Fruit fly (Drosophila melanogaster) whole organism, embryonic: ENCODE results near the gene CG10874.

Experiments used
- Bteb2 ChIP-seq: fragments of 200-800 bp; sonication (Bioruptor generic); optimal IDR thresholded peaks from 2 replicates; lab custom pipeline; 2016; ENCODE audit warnings: missing biosample characterization, missing genetic modification characterization
- CG10431 ChIP-seq: fragments of 200-800 bp; sonication (Bioruptor generic); optimal IDR thresholded peaks from 3 replicates; lab custom pipeline; 2018; ENCODE audit warnings: missing biosample characterization, mild to moderate bottlenecking, missing genetic modification characterization
- CG10462 ChIP-seq: fragments of 200-800 bp; sonication (Bioruptor generic); optimal IDR thresholded peaks from 2 replicates; lab custom pipeline; 2016; ENCODE audit warnings: missing biosample characterization, missing genetic modification characterization
- CG11085 ChIP-seq: fragments of 200-800 bp; sonication (Bioruptor generic); IDR thresholded peaks from 2 replicates; pipeline ENCODE4 v1.3.6; 2022; ENCODE audit warnings: missing biosample characterization, missing genetic modification characterization
- CG11398 ChIP-seq: fragments of 200-800 bp; sonication (Bioruptor generic); optimal IDR thresholded peaks from 2 replicates; lab custom pipeline; 2016; ENCODE audit warnings: missing biosample characterization, missing genetic modification characterization
- CG11695 ChIP-seq: fragments of 200-800 bp; sonication (Bioruptor generic); IDR thresholded peaks from 3 replicates; pipeline ENCODE4 v1.3.6; 2022; ENCODE audit warnings: missing biosample characterization, missing genetic modification characterization
- CG12299 ChIP-seq: fragments of 200-800 bp; sonication (Bioruptor generic); optimal IDR thresholded peaks from 2 replicates; lab custom pipeline; 2018; ENCODE audit warnings: missing biosample characterization, mild to moderate bottlenecking, missing genetic modification characterization
- CG15514 ChIP-seq: fragments of 200-800 bp; sonication (Bioruptor generic); optimal IDR thresholded peaks from 3 replicates; lab custom pipeline; 2017; ENCODE audit warnings: missing biosample characterization, missing genetic modification characterization, mild to moderate bottlenecking, moderate library complexity, missing genetic modification reagents
- CG17328 ChIP-seq: fragments of 200-800 bp; sonication (Bioruptor generic); IDR thresholded peaks from 2 replicates; pipeline ENCODE4 v1.3.6; 2022; ENCODE audit warnings: missing biosample characterization, missing genetic modification characterization
- CG2712 ChIP-seq: fragments of 200-800 bp; optimal IDR thresholded peaks from 3 replicates; lab custom pipeline; 2019; ENCODE audit warnings: missing biosample characterization, mild to moderate bottlenecking, missing genetic modification characterization, moderate library complexity
- CG30020 ChIP-seq: fragments of 200-800 bp; optimal IDR thresholded peaks from 2 replicates; lab custom pipeline; 2019; ENCODE audit warnings: missing biosample characterization, mild to moderate bottlenecking, missing genetic modification characterization, moderate library complexity
- CG30431 ChIP-seq: fragments of 200-800 bp; sonication (Bioruptor generic); optimal IDR thresholded peaks from 2 replicates; lab custom pipeline; 2017; ENCODE audit warnings: missing biosample characterization, missing genetic modification characterization
- CG31365 ChIP-seq: fragments of 200-800 bp; sonication (Bioruptor generic); optimal IDR thresholded peaks from 2 replicates; lab custom pipeline; 2018; ENCODE audit warnings: missing biosample characterization, mild to moderate bottlenecking, missing genetic modification characterization
- CG33213 ChIP-seq: fragments of 200-800 bp; sonication (Bioruptor generic); optimal IDR thresholded peaks from 3 replicates; lab custom pipeline; 2016; ENCODE audit warnings: missing biosample characterization, missing genetic modification characterization
- CG5245 ChIP-seq: fragments of 200-800 bp; sonication (Bioruptor generic); optimal IDR thresholded peaks from 3 replicates; lab custom pipeline; 2016; ENCODE audit warnings: missing biosample characterization, missing genetic modification characterization
- CG6854 ChIP-seq: fragments of 200-800 bp; sonication (Bioruptor generic); optimal IDR thresholded peaks from 3 replicates; lab custom pipeline; 2017; ENCODE audit warnings: missing biosample characterization, mild to moderate bottlenecking, missing genetic modification characterization
- CG7963 ChIP-seq: fragments of 200-800 bp; sonication (Bioruptor generic); IDR thresholded peaks from 3 replicates; pipeline ENCODE4 v1.3.6; 2022; ENCODE audit warnings: missing biosample characterization, missing genetic modification characterization; ENCODE audit not compliant: partially characterized antibody
- CG7987 ChIP-seq: fragments of 200-800 bp; sonication (Bioruptor generic); optimal IDR thresholded peaks from 2 replicates; lab custom pipeline; 2018; ENCODE audit warnings: missing biosample characterization, mild to moderate bottlenecking, missing genetic modification characterization, moderate library complexity
- CG8290 ChIP-seq, 3 experiments: fragments of 200-800 bp; sonication (Bioruptor generic); optimal IDR thresholded peaks; 2 replicates each; lab custom pipeline; 2016 to 2019; ENCODE audit warnings: missing biosample characterization in 3 of 3, missing genetic modification characterization in 3 of 3, mild to moderate bottlenecking in 2 of 3, moderate library complexity in 1 of 3
- CG8388 ChIP-seq: fragments of 200-800 bp; sonication (Bioruptor generic); optimal IDR thresholded peaks from 2 replicates; lab custom pipeline; 2019; ENCODE audit warnings: missing biosample characterization, mild to moderate bottlenecking, missing genetic modification characterization, moderate library complexity
- CG9817 ChIP-seq: fragments of 200-800 bp; sonication (Bioruptor generic); optimal IDR thresholded peaks from 2 replicates; lab custom pipeline; 2018; ENCODE audit warnings: missing biosample characterization, mild to moderate bottlenecking, missing genetic modification characterization, moderate library complexity
- E2f2 ChIP-seq: fragments of 200-800 bp; sonication (Bioruptor generic); IDR thresholded peaks from 2 replicates; pipeline ENCODE4 v1.3.6; 2022; ENCODE audit warnings: missing biosample characterization, missing genetic modification characterization
- Elba2 ChIP-seq: fragments of 200-800 bp; sonication (Bioruptor generic); optimal IDR thresholded peaks from 3 replicates; lab custom pipeline; 2016; ENCODE audit warnings: missing biosample characterization, missing genetic modification characterization
- Fer1 ChIP-seq: fragments of 200-800 bp; sonication (Bioruptor generic); optimal IDR thresholded peaks from 2 replicates; lab custom pipeline; 2017; ENCODE audit warnings: missing biosample characterization, mild to moderate bottlenecking, missing genetic modification characterization
- Hr51 ChIP-seq, 2 experiments: fragments of 200-800 bp; sonication (Bioruptor generic); optimal IDR thresholded peaks; 2 replicates in 1 of 2; 3 replicates in 1 of 2; lab custom pipeline; 2016 to 2018; ENCODE audit warnings: missing biosample characterization in 2 of 2, missing genetic modification characterization in 2 of 2, mild to moderate bottlenecking in 1 of 2, moderate library complexity in 1 of 2
- Hr78 ChIP-seq, 2 experiments: fragments of 200-800 bp in 1 of 2; fragments of >200 bp in 1 of 2; sonication (Bioruptor generic) in 1 of 2; optimal IDR thresholded peaks; 2 replicates each; lab custom pipeline; 2017 to 2019; ENCODE audit warnings: missing biosample characterization in 2 of 2, missing genetic modification characterization in 2 of 2, mild to moderate bottlenecking in 1 of 2, moderate library complexity in 1 of 2
- Nf-YC ChIP-seq: fragments of 200-800 bp; optimal IDR thresholded peaks from 3 replicates; lab custom pipeline; 2019; ENCODE audit warnings: missing biosample characterization, mild to moderate bottlenecking, missing genetic modification characterization, moderate library complexity
- Scr ChIP-seq: fragments of 200-800 bp; sonication (Bioruptor generic); IDR thresholded peaks from 2 replicates; pipeline ENCODE4 v1.3.6; 2022; ENCODE audit warnings: missing biosample characterization, missing genetic modification characterization; ENCODE audit not compliant: partially characterized antibody
- Stat92E ChIP-seq, 3 experiments: fragments of >200 bp in 2 of 3; fragments of 200-800 bp in 1 of 3; sonication (Bioruptor generic) in 1 of 3; optimal IDR thresholded peaks; 2 replicates each; lab custom pipeline; 2017 to 2019; ENCODE audit warnings: missing biosample characterization in 3 of 3, missing genetic modification characterization in 3 of 3, mild to moderate bottlenecking in 1 of 3, moderate library complexity in 1 of 3
- Tbp ChIP-seq: fragments of >200 bp; optimal IDR thresholded peaks from 2 replicates; lab custom pipeline; 2018; ENCODE audit warnings: missing biosample characterization, missing genetic modification characterization
- ara ChIP-seq: fragments of 200-800 bp; sonication (Bioruptor generic); IDR thresholded peaks from 2 replicates; pipeline ENCODE4 v1.3.6; 2022; ENCODE audit warnings: missing biosample characterization, missing genetic modification characterization
- ase ChIP-seq: fragments of 200-800 bp; sonication (Bioruptor generic); IDR thresholded peaks from 3 replicates; pipeline ENCODE4 v1.3.6; 2022; ENCODE audit warnings: missing biosample characterization, missing genetic modification characterization
- croc ChIP-seq: fragments of 200-800 bp; sonication (Bioruptor generic); conservative IDR thresholded peaks from 3 replicates; pipeline ENCODE4 v1.3.6; 2022; ENCODE audit warnings: missing biosample characterization, missing genetic modification characterization
- danr ChIP-seq: fragments of 200-800 bp; sonication (Bioruptor generic); IDR thresholded peaks from 2 replicates; pipeline ENCODE4 v1.3.6; 2022; ENCODE audit warnings: missing biosample characterization, missing genetic modification characterization
- ewg ChIP-seq: fragments of 200-800 bp; sonication (Bioruptor generic); optimal IDR thresholded peaks from 3 replicates; lab custom pipeline; 2017; ENCODE audit warnings: mild to moderate bottlenecking, missing biosample characterization, missing genetic modification reagents, missing genetic modification characterization
- ftz-f1 ChIP-seq: fragments of 200-800 bp; sonication (Bioruptor generic); optimal IDR thresholded peaks from 2 replicates; lab custom pipeline; 2016; ENCODE audit warnings: missing biosample characterization, missing genetic modification characterization
- fu2 ChIP-seq: fragments of 200-800 bp; sonication (Bioruptor generic); optimal IDR thresholded peaks from 2 replicates; lab custom pipeline; 2016; ENCODE audit warnings: missing biosample characterization, missing genetic modification characterization
- gce ChIP-seq: fragments of 200-800 bp; sonication (Bioruptor generic); IDR thresholded peaks from 3 replicates; pipeline ENCODE4 v1.3.6; 2022; ENCODE audit warnings: missing biosample characterization, missing genetic modification characterization
- lola ChIP-seq, 3 experiments: fragments of >200 bp in 2 of 3; fragments of 200-800 bp in 1 of 3; sonication (Bioruptor generic) in 1 of 3; optimal IDR thresholded peaks; 2 replicates each; lab custom pipeline; 2017 to 2019; ENCODE audit warnings: missing biosample characterization in 3 of 3, missing genetic modification characterization in 3 of 3, mild to moderate bottlenecking in 1 of 3, moderate library complexity in 1 of 3
- nau ChIP-seq: fragments of 200-800 bp; sonication (Bioruptor generic); optimal IDR thresholded peaks from 3 replicates; lab custom pipeline; 2017; ENCODE audit warnings: missing biosample characterization, mild to moderate bottlenecking, missing genetic modification characterization, missing genetic modification reagents
- nerfin-2 ChIP-seq: fragments of 200-800 bp; sonication (Bioruptor generic); IDR thresholded peaks from 2 replicates; pipeline ENCODE4 v1.3.6; 2022; ENCODE audit warnings: missing biosample characterization, missing genetic modification characterization; ENCODE audit not compliant: partially characterized antibody
- sc ChIP-seq, 3 experiments: fragments of >200 bp in 2 of 3; fragments of 200-800 bp in 1 of 3; sonication (Bioruptor generic) in 1 of 3; optimal IDR thresholded peaks; 2 replicates in 2 of 3; 3 replicates in 1 of 3; lab custom pipeline; 2017; ENCODE audit warnings: mild to moderate bottlenecking in 1 of 3, missing biosample characterization in 1 of 3, missing genetic modification characterization in 1 of 3, missing genetic modification reagents in 1 of 3
- sens-2 ChIP-seq: fragments of 200-800 bp; sonication (Bioruptor generic); IDR thresholded peaks from 2 replicates; pipeline ENCODE4 v1.3.6; 2022; ENCODE audit warnings: missing biosample characterization, missing genetic modification characterization
- seq ChIP-seq: fragments of 200-800 bp; sonication (Bioruptor generic); IDR thresholded peaks from 2 replicates; pipeline ENCODE4 v1.3.6; 2022; ENCODE audit warnings: missing biosample characterization, missing genetic modification characterization
- sisA ChIP-seq: fragments of 200-800 bp; sonication (Bioruptor generic); IDR thresholded peaks from 2 replicates; pipeline ENCODE4 v1.3.6; 2022; ENCODE audit warnings: missing biosample characterization, missing genetic modification characterization
- trem ChIP-seq: fragments of 200-800 bp; optimal IDR thresholded peaks from 3 replicates; lab custom pipeline; 2019; ENCODE audit warnings: missing biosample characterization, mild to moderate bottlenecking, missing genetic modification characterization, moderate library complexity
- vfl ChIP-seq: fragments of 200-800 bp; sonication (Bioruptor generic); optimal IDR thresholded peaks from 2 replicates; lab custom pipeline; 2016; ENCODE audit warnings: missing biosample characterization, missing genetic modification characterization
- wor ChIP-seq: fragments of 200-800 bp; sonication (Bioruptor generic); IDR thresholded peaks from 2 replicates; pipeline ENCODE4 v1.3.6; 2022; ENCODE audit warnings: missing biosample characterization, missing genetic modification characterization
- z ChIP-seq: fragments of 200-800 bp; sonication (Bioruptor generic); IDR thresholded peaks from 3 replicates; pipeline ENCODE4 v1.3.6; 2022; ENCODE audit warnings: missing biosample characterization, missing genetic modification characterization

Gene CG10874

dm6 chr2L:2214004-2214403 lies 21.8 kb upstream of the CG10874 start, which contains the start of the genes Uch and CG34174 (continued):
- peak in 1 of 3 experiments; percentile 23 for TF ChIP-seq Stat92E (GFP tag; optimal IDR thresholded peaks at IDR 0.05; lab: Kevin White, UChicago)
- no peak for TF ChIP-seq CG31365 (tag; lab: Kevin White, UChicago)
- no peak for TF ChIP-seq CG8388 (GFP tag; lab: Kevin White, UChicago)
- TF ChIP-seq danr (GFP tag; lab: Robert Waterston, UW), result no peak
- no peak for TF ChIP-seq CG11695 (GFP tag; lab: Robert Waterston, UW)
- no peak for TF ChIP-seq CG30431
- no peak for TF ChIP-seq wor (GFP tag; lab: Robert Waterston, UW)
- TF ChIP-seq nerfin-2, result no peak; the same call in 1 of the 2 replicates
- TF ChIP-seq CG17328, result no peak
- TF ChIP-seq sisA (GFP tag; lab: Robert Waterston, UW), result no peak
- TF ChIP-seq CG6854 (GFP tag; lab: Kevin White, UChicago), result no peak
- TF ChIP-seq fu2 (GFP tag; lab: Kevin White, UChicago), result peak; percentile 20
- no peak for TF ChIP-seq CG10462 (GFP tag; lab: Kevin White, UChicago)
- no peak for TF ChIP-seq Elba2 (GFP tag; lab: Kevin White, UChicago)
- TF ChIP-seq ase (GFP tag; lab: Robert Waterston, UW), result no peak
- peak; percentile 22 for TF ChIP-seq CG12299 (tag; lab: Kevin White, UChicago)
- TF ChIP-seq Tbp (GFP tag; lab: Kevin White, UChicago), result no peak
- no peak for TF ChIP-seq z
- TF ChIP-seq seq, result no peak
- TF ChIP-seq CG33213 (GFP tag; lab: Kevin White, UChicago), result no peak
- no peak for TF ChIP-seq vfl (GFP tag; lab: Kevin White, UChicago)
- TF ChIP-seq Bteb2, result peak; percentile 3
- peak in 1 of 2 experiments; percentile 3 for TF ChIP-seq Hr51 (GFP tag; optimal IDR thresholded peaks at IDR 0.05; lab: Kevin White, UChicago)
- TF ChIP-seq nau (GFP tag; lab: Kevin White, UChicago), result no peak
- no peak for TF ChIP-seq gce (GFP tag; lab: Robert Waterston, UW)
- TF ChIP-seq CG7987 (GFP tag; lab: Kevin White, UChicago), result no peak
- peak; percentile 59 for TF ChIP-seq trem (tag; lab: Kevin White, UChicago)
- no peak for TF ChIP-seq CG11398 (GFP tag; lab: Kevin White, UChicago)
- peak; percentile 23 for TF ChIP-seq CG2712
- no peak for TF ChIP-seq ara (GFP tag; lab: Robert Waterston, UW)
- TF ChIP-seq sc (optimal IDR thresholded peaks at IDR 0.05; lab: Kevin White, UChicago), result no peak
- no peak for TF ChIP-seq sc (GFP tag; optimal IDR thresholded peaks at IDR 0.05; lab: Kevin White, UChicago)
- TF ChIP-seq Fer1 (GFP tag; lab: Kevin White, UChicago), result peak; percentile 45
- TF ChIP-seq CG30020, result peak; percentile 32
- TF ChIP-seq CG9817 (tag; lab: Kevin White, UChicago), result no peak
- TF ChIP-seq CG10431, result no peak
- no peak for TF ChIP-seq CG7963 (GFP tag; lab: Robert Waterston, UW)
- TF ChIP-seq sens-2 (GFP tag; lab: Robert Waterston, UW), result no peak
- TF ChIP-seq Nf-YC (tag; lab: Kevin White, UChicago), result peak; percentile 27
- peak; percentile 18; the same call in 1 of the 2 replicates for TF ChIP-seq E2f2 (GFP tag; lab: Robert Waterston, UW)
- TF ChIP-seq lola (GFP tag; optimal IDR thresholded peaks at IDR 0.05; lab: Kevin White, UChicago), result peak in 1 of 3 experiments; percentile 32
- peak; percentile 78 for TF ChIP-seq Scr (GFP tag; lab: Robert Waterston, UW)
- TF ChIP-seq ewg (GFP tag; lab: Kevin White, UChicago), result peak; percentile 25
- no peak for TF ChIP-seq croc
- TF ChIP-seq CG5245 (GFP tag; lab: Kevin White, UChicago), result no peak
- TF ChIP-seq ftz-f1 (GFP tag; lab: Kevin White, UChicago), result no peak
- TF ChIP-seq CG8290 (GFP tag; optimal IDR thresholded peaks at IDR 0.05; lab: Kevin White, UChicago), result peak; percentile 96
- peak; percentile 59 to 82 for TF ChIP-seq CG8290 (tag; optimal IDR thresholded peaks at IDR 0.05; lab: Kevin White, UChicago)
- TF ChIP-seq Hr78 (GFP tag; optimal IDR thresholded peaks at IDR 0.05; lab: Kevin White, UChicago), result no peak
- no peak for TF ChIP-seq CG11085 (GFP tag; lab: Robert Waterston, UW)
- peak; percentile 44 for TF ChIP-seq CG15514
